Worm (Caenorhabditis elegans) whole organism, L4 larva: ENCODE measurements around the gene sru-30.

ENCODE experiments used
- F44E2.7 ChIP-seq: fragments of 200-800 bp; sonication (Bioruptor generic); IDR thresholded peaks from 2 replicates; pipeline ENCODE4 v2.1.2; 2022; ENCODE audit warnings: missing genetic modification characterization, missing compliant biosample characterization
- Y48G9A.11 ChIP-seq: fragments of 200-800 bp; sonication (Bioruptor generic); IDR thresholded peaks from 2 replicates; pipeline ENCODE4 v1.3.6; 2022; ENCODE audit warnings: missing genetic modification reagents, missing genetic modification characterization, missing compliant biosample characterization
- aly-2 ChIP-seq: sonication (generic microtip); optimal IDR thresholded peaks from 2 replicates; lab custom pipeline; 2018; ENCODE audit warnings: missing biosample characterization, missing genetic modification characterization
- ama-1 ChIP-seq: fragments of 150-350 bp; optimal IDR thresholded peaks from 2 replicates; lab custom pipeline; 2014; ENCODE audit warnings: inconsistent platforms, mixed read lengths
- mdl-1 ChIP-seq, 2 experiments: fragments of 150-350 bp in 1 of 2; sonication (generic microtip) in 1 of 2; optimal IDR thresholded peaks; 2 replicates each; lab custom pipeline; 2014 to 2017; ENCODE audit warnings: missing biosample characterization in 2 of 2, missing genetic modification characterization in 2 of 2
- nhr-11 ChIP-seq: fragments of 150-350 bp; optimal IDR thresholded peaks from 2 replicates; lab custom pipeline; 2014; ENCODE audit warnings: missing biosample characterization, missing genetic modification characterization
- nhr-42 ChIP-seq: fragments of 200-800 bp; sonication (Bioruptor generic); IDR thresholded peaks from 2 replicates; pipeline ENCODE4 v1.3.6; 2022; ENCODE audit warnings: missing genetic modification characterization, missing compliant biosample characterization
- nhr-76 ChIP-seq: fragments of 150-350 bp; optimal IDR thresholded peaks from 2 replicates; lab custom pipeline; 2014; ENCODE audit warnings: missing biosample characterization, missing genetic modification characterization
- pha-4 ChIP-seq, 2 experiments: fragments of 150-350 bp in 1 of 2; fragments of 200-800 bp in 1 of 2; sonication (Bioruptor generic) in 1 of 2; IDR thresholded peaks in 1 of 2; optimal IDR thresholded peaks in 1 of 2; 2 replicates each; pipeline versions ENCODE4 v1.3.6 to Lab custom; 2014 to 2022; ENCODE audit warnings: missing genetic modification characterization in 2 of 2, missing genetic modification reagents in 2 of 2, missing biosample characterization in 1 of 2, missing compliant biosample characterization in 1 of 2
- pqm-1 ChIP-seq: sonication (generic microtip); optimal IDR thresholded peaks from 2 replicates; lab custom pipeline; 2017; ENCODE audit warnings: missing biosample characterization, missing genetic modification characterization
- zfp-2 ChIP-seq: sonication (generic microtip); optimal IDR thresholded peaks from 2 replicates; lab custom pipeline; 2016; ENCODE audit warnings: mild to moderate bottlenecking, missing genetic modification characterization, missing compliant biosample characterization

DNA sequence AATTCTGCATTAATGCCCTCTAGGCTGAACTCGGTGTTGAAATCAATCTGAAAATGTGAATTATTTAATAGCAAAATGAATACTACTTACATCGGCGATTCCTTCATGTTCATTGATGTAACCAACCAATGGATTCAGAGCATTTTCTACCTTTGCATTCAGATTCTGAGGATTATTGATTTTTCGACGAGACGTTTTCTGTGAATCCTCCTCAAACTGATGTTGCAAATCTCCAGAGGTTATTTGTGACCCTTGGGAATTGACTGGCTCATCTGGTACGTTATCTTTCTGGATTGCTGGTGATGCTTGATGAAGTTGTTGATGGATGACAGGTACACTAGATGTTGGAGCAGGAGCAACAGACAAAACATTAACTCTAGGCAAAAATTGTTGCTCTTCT lies 31.6 kb upstream of the sru-30 start:
- TF ChIP-seq ama-1 (lab: Kevin White, UChicago) (no peak), Y48G9A.11 (GFP tag; lab: Robert Waterston, UW) (no peak), pqm-1 (tag; lab: Kevin White, UChicago) (no peak), nhr-11 (tag; lab: Kevin White, UChicago) (no peak), pha-4 (GFP tag; IDR thresholded peaks at IDR 0.05; lab: Robert Waterston, UW) (no peak), pha-4 (tag; optimal IDR thresholded peaks at IDR 0.05; lab: Kevin White, UChicago) (no peak), nhr-42 (GFP tag; lab: Robert Waterston, UW) (no peak), aly-2 (tag; lab: Kevin White, UChicago) (no peak), nhr-76 (tag; lab: Kevin White, UChicago) (no peak), zfp-2 (tag; lab: Kevin White, UChicago) (no peak), mdl-1 (tag; optimal IDR thresholded peaks at IDR 0.05; lab: Kevin White, UChicago) (no peak), F44E2.7 (no peak)
